Worm (Caenorhabditis elegans) whole organism, L4/young adult: ENCODE data around the gene ndab-2.

Source experiments
- W03F9.2 ChIP-seq: fragments of 150-350 bp; optimal IDR thresholded peaks from 2 replicates; lab custom pipeline; 2014; ENCODE audit warnings: missing biosample characterization, missing genetic modification characterization
- him-1 ChIP-seq: sonication (generic microtip); optimal IDR thresholded peaks from 2 replicates; lab custom pipeline; 2016; ENCODE audit warnings: missing genotype, missing genetic modification reagents, missing genetic modification characterization, missing compliant biosample characterization

ce11 chrIII:7223029-7223428 is 42.5 kb downstream of the ndab-2 start, which contains the start of gene der-2:
- TF ChIP-seq W03F9.2, result no peak
- no peak for TF ChIP-seq him-1 (tag; lab: Kevin White, UChicago)
